Fruit fly (Drosophila melanogaster): Measurements from ENCODE around the gene CG42374.

CG42374 gene

dm6 chr3L:19268720-19269401, 5.3 kb downstream of the CG42374 start, which contains the start of the genes Aldh7A1 and CG14085 (continued):
- TF ChIP-seq tx (GFP tag; optimal IDR thresholded peaks at IDR 0.05): no peak
- TF ChIP-seq CG10321 (GFP tag; IDR thresholded peaks at IDR 0.05): no peak
- TF ChIP-seq Atf-2 (GFP tag; optimal IDR thresholded peaks at IDR 0.05): no peak
- no peak for TF ChIP-seq dati (GFP tag; IDR thresholded peaks at IDR 0.05)
- TF ChIP-seq rib (GFP tag; IDR thresholded peaks at IDR 0.05): peak; percentile 62; the same call in 1 of the 2 replicates
- no peak for TF ChIP-seq gcm (GFP tag; optimal IDR thresholded peaks at IDR 0.05)
- no peak for TF ChIP-seq bab2 (GFP tag; optimal IDR thresholded peaks at IDR 0.05)
- TF ChIP-seq CG4328 (GFP tag; optimal IDR thresholded peaks at IDR 0.05): no peak
- no peak for TF ChIP-seq CG4730 (GFP tag; IDR thresholded peaks at IDR 0.05)
- TF ChIP-seq sima (GFP tag; optimal IDR thresholded peaks at IDR 0.05): no peak
- no peak for TF ChIP-seq lmd (GFP tag; IDR thresholded peaks at IDR 0.05)
- TF ChIP-seq CG15011 (GFP tag; optimal IDR thresholded peaks at IDR 0.05): no peak
- TF ChIP-seq exex (tag; optimal IDR thresholded peaks at IDR 0.05): peak; percentile 82
- no peak for TF ChIP-seq Fer3 (tag; optimal IDR thresholded peaks at IDR 0.05)
- no peak for TF ChIP-seq pum (GFP tag; optimal IDR thresholded peaks at IDR 0.05)
- no peak for TF ChIP-seq row (GFP tag; IDR thresholded peaks at IDR 0.05)
- TF ChIP-seq CG16815 (GFP tag; optimal IDR thresholded peaks at IDR 0.05): no peak
- no peak for TF ChIP-seq lilli (GFP tag; optimal IDR thresholded peaks at IDR 0.05)
- no peak for TF ChIP-seq chm (GFP tag; IDR thresholded peaks at IDR 0.05)
- TF ChIP-seq CG4617 (GFP tag; optimal IDR thresholded peaks at IDR 0.05; ENCODE audit: borderline replicate concordance): no peak
- no peak for TF ChIP-seq fu2 (GFP tag; optimal IDR thresholded peaks at IDR 0.05)
- TF ChIP-seq crc (GFP tag; optimal IDR thresholded peaks at IDR 0.05): no peak
- TF ChIP-seq Sry-δ (GFP tag; optimal IDR thresholded peaks at IDR 0.05): no peak
- TF ChIP-seq mld (GFP tag; IDR thresholded peaks at IDR 0.05; ENCODE audit: partially characterized antibody): no peak
- TF ChIP-seq CG34376 (GFP tag; optimal IDR thresholded peaks at IDR 0.05): peak; percentile 90
- TF ChIP-seq CG15601 (tag; optimal IDR thresholded peaks at IDR 0.05): peak; percentile 98
- TF ChIP-seq lov (optimal IDR thresholded peaks at IDR 0.05): no peak
- TF ChIP-seq lov (GFP tag; IDR thresholded peaks at IDR 0.05): no peak
- TF ChIP-seq Ets97D (GFP tag; optimal IDR thresholded peaks at IDR 0.05): no peak
- TF ChIP-seq CG7372 (GFP tag; IDR thresholded peaks at IDR 0.05): no peak
- peak; percentile 18 for TF ChIP-seq CG6254 (GFP tag; optimal IDR thresholded peaks at IDR 0.05)
- peak; percentile 40 for TF ChIP-seq CG18599 (GFP tag; optimal IDR thresholded peaks at IDR 0.05)
- TF ChIP-seq ash1 (GFP tag; optimal IDR thresholded peaks at IDR 0.05): no peak
- no peak for TF ChIP-seq slp2 (GFP tag; optimal IDR thresholded peaks at IDR 0.05)
- TF ChIP-seq ato (GFP tag; IDR thresholded peaks at IDR 0.05; ENCODE audit: partially characterized antibody): no peak
- no peak for TF ChIP-seq Hr78 (GFP tag; optimal IDR thresholded peaks at IDR 0.05)
- TF ChIP-seq stc (GFP tag; IDR thresholded peaks at IDR 0.05): no peak
- no peak for TF ChIP-seq CG17568 (GFP tag; optimal IDR thresholded peaks at IDR 0.05)
- TF ChIP-seq NFAT (GFP tag; IDR thresholded peaks at IDR 0.05): peak; percentile 57; the same call in 1 of the 2 replicates
- no peak for TF ChIP-seq CG4854 (GFP tag; optimal IDR thresholded peaks at IDR 0.05)
- no peak for TF ChIP-seq Blimp-1 (GFP tag; optimal IDR thresholded peaks at IDR 0.05)
- TF ChIP-seq Fer2 (tag; optimal IDR thresholded peaks at IDR 0.05): no peak
- TF ChIP-seq stwl (tag; optimal IDR thresholded peaks at IDR 0.05): no peak
- TF ChIP-seq CG12769 (tag; optimal IDR thresholded peaks at IDR 0.05): no peak
- TF ChIP-seq CG13775 (GFP tag; optimal IDR thresholded peaks at IDR 0.05): no peak
- TF ChIP-seq CG12219 (GFP tag; optimal IDR thresholded peaks at IDR 0.05): no peak
- TF ChIP-seq Taf1 (GFP tag; IDR thresholded peaks at IDR 0.05): no peak
- TF ChIP-seq ab (GFP tag; optimal IDR thresholded peaks at IDR 0.05): no peak
- TF ChIP-seq onecut (GFP tag; IDR thresholded peaks at IDR 0.05): no peak
- TF ChIP-seq hth (optimal IDR thresholded peaks at IDR 0.05): no peak
- TF ChIP-seq CG4282 (GFP tag; optimal IDR thresholded peaks at IDR 0.05): no peak
